Worm (Caenorhabditis elegans) whole organism, L1 larva: Measurements from ENCODE around the gene gst-20.
A peak's percentile ranks its signal among the peaks of the same experiment; 100 is the strongest.

Experiments
- ceh-63 ChIP-seq: fragments of 200-800 bp; sonication (Bioruptor generic); optimal IDR thresholded peaks from 2 replicates; lab custom pipeline; 2018; ENCODE audit warnings: mild to moderate bottlenecking, missing genetic modification characterization, missing compliant biosample characterization
- fos-1 ChIP-seq: fragments of 150-350 bp; optimal IDR thresholded peaks from 2 replicates; lab custom pipeline; 2014; ENCODE audit warnings: missing biosample characterization, missing genetic modification characterization
- lin-15B ChIP-seq: fragments of 150-350 bp; sonication (generic microtip); optimal IDR thresholded peaks from 3 replicates; lab custom pipeline; 2014; ENCODE audit warnings: missing biosample characterization, missing genetic modification characterization
- skn-1 ChIP-seq: fragments of 150-350 bp; optimal IDR thresholded peaks from 2 replicates; lab custom pipeline; 2014; ENCODE audit warnings: missing biosample characterization, missing genetic modification characterization
- snpc-4 ChIP-seq: fragments of 150-350 bp; optimal IDR thresholded peaks from 2 replicates; lab custom pipeline; 2014; ENCODE audit warnings: missing biosample characterization, missing genetic modification characterization
- unc-86 ChIP-seq: sonication (generic microtip); optimal IDR thresholded peaks from 2 replicates; lab custom pipeline; 2016; ENCODE audit warnings: missing genetic modification characterization, missing compliant biosample characterization
- ztf-4 ChIP-seq: fragments of 150-350 bp; optimal IDR thresholded peaks from 2 replicates; lab custom pipeline; 2014; ENCODE audit warnings: missing biosample characterization, missing genetic modification characterization

DNA sequence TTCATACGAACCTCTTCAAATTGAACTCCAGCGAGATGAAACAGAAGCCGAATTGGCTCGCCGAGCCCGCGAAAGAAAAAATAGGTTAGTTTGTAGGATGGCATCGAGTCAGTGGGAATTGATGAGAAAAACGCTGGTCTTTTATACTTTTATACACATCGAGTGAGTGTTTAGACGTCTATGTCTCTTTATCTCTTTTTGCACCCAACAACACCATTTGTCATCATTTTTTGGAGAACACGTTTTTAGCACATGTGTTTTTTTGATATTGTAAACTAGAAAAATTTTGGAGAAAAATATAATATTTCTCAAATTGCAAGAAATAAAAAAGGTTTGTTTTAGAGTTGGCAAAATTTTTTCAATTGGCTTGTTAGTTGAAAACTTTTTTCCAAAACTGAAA is 14.7 kb upstream of the gst-20 start, which contains the start of gene gst-16:
- TF ChIP-seq fos-1: no peak
- no peak for TF ChIP-seq ceh-63 (GFP tag; lab: Kevin White, UChicago)
- TF ChIP-seq unc-86 (tag; lab: Kevin White, UChicago): no peak
- TF ChIP-seq skn-1 (tag; lab: Kevin White, UChicago): peak; percentile 97
- TF ChIP-seq ztf-4 (tag; lab: Kevin White, UChicago): no peak
- no peak for TF ChIP-seq snpc-4 (tag; lab: Kevin White, UChicago)
- TF ChIP-seq lin-15B: no peak
